Fruit fly (Drosophila melanogaster) whole organism, embryonic: ENCODE results near the gene Ugt37D1.
A peak's percentile ranks its signal among the peaks of the same experiment; 100 is the strongest.

Source experiments
- Atf3 ChIP-seq: fragments of 200-800 bp; sonication (Bioruptor generic); optimal IDR thresholded peaks from 3 replicates; lab custom pipeline; 2016; ENCODE audit warnings: missing biosample characterization, missing genetic modification characterization
- C15 ChIP-seq: fragments of 200-800 bp; sonication (Bioruptor generic); IDR thresholded peaks from 3 replicates; pipeline ENCODE4 v1.3.6; 2022; ENCODE audit warnings: missing biosample characterization, missing genetic modification characterization
- CG10209 ChIP-seq: fragments of 200-800 bp; sonication (Bioruptor generic); optimal IDR thresholded peaks from 3 replicates; lab custom pipeline; 2017; ENCODE audit warnings: missing biosample characterization, mild to moderate bottlenecking, missing genetic modification characterization, missing genetic modification reagents
- CG10321 ChIP-seq: fragments of 200-800 bp; sonication (Bioruptor generic); IDR thresholded peaks from 2 replicates; pipeline ENCODE4 v1.3.6; 2022; ENCODE audit warnings: missing biosample characterization, missing genetic modification characterization
- CG13296 ChIP-seq: fragments of 200-800 bp; sonication (Bioruptor generic); optimal IDR thresholded peaks from 3 replicates; lab custom pipeline; 2018; ENCODE audit warnings: missing biosample characterization, mild to moderate bottlenecking, missing genetic modification characterization
- CG1529 ChIP-seq: fragments of 200-800 bp; sonication (Bioruptor generic); optimal IDR thresholded peaks from 3 replicates; lab custom pipeline; 2018; ENCODE audit warnings: missing biosample characterization, missing genetic modification characterization
- CG16779 ChIP-seq: fragments of 200-800 bp; sonication (Bioruptor generic); IDR thresholded peaks from 2 replicates; pipeline ENCODE4 v1.3.6; 2022; ENCODE audit warnings: missing biosample characterization, missing genetic modification characterization
- CG17612 ChIP-seq: fragments of 200-800 bp; sonication (Bioruptor generic); IDR thresholded peaks from 2 replicates; pipeline ENCODE4 v1.3.6; 2022; ENCODE audit warnings: missing biosample characterization, missing genetic modification characterization
- CG18599 ChIP-seq: fragments of 200-800 bp; sonication (Bioruptor generic); optimal IDR thresholded peaks from 3 replicates; lab custom pipeline; 2017; ENCODE audit warnings: missing biosample characterization, missing genetic modification characterization, mild to moderate bottlenecking, moderate library complexity, missing genetic modification reagents
- CG32532 ChIP-seq: fragments of 200-800 bp; sonication (Bioruptor generic); IDR thresholded peaks from 2 replicates; pipeline ENCODE4 v1.3.6; 2022; ENCODE audit warnings: missing biosample characterization, missing genetic modification characterization
- CG33557 ChIP-seq: fragments of 200-800 bp; sonication (Bioruptor generic); optimal IDR thresholded peaks from 2 replicates; lab custom pipeline; 2019; ENCODE audit warnings: missing biosample characterization, mild to moderate bottlenecking, missing genetic modification characterization, moderate library complexity
- CG34224 ChIP-seq: fragments of 200-800 bp; sonication (Bioruptor generic); IDR thresholded peaks from 3 replicates; pipeline ENCODE4 v1.3.6; 2022; ENCODE audit warnings: missing biosample characterization, missing genetic modification characterization; ENCODE audit not compliant: partially characterized antibody
- CG3995 ChIP-seq: fragments of 200-800 bp; sonication (Bioruptor generic); optimal IDR thresholded peaks from 3 replicates; lab custom pipeline; 2016; ENCODE audit warnings: missing biosample characterization, missing genetic modification characterization
- CG42726 ChIP-seq: fragments of 200-800 bp; sonication (Bioruptor generic); IDR thresholded peaks from 2 replicates; pipeline ENCODE4 v1.3.6; 2022; ENCODE audit warnings: missing biosample characterization, missing genetic modification characterization; ENCODE audit not compliant: partially characterized antibody
- CG6689 ChIP-seq: fragments of 200-800 bp; sonication (Bioruptor generic); IDR thresholded peaks from 2 replicates; pipeline ENCODE4 v1.3.6; 2022; ENCODE audit warnings: missing biosample characterization, missing genetic modification characterization
- CG6813 ChIP-seq: fragments of 200-800 bp; sonication (Bioruptor generic); optimal IDR thresholded peaks from 2 replicates; lab custom pipeline; 2017; ENCODE audit warnings: missing biosample characterization, missing genetic modification characterization, mild to moderate bottlenecking, moderate library complexity, missing genetic modification reagents
- CG6854 ChIP-seq: fragments of 200-800 bp; sonication (Bioruptor generic); optimal IDR thresholded peaks from 3 replicates; lab custom pipeline; 2017; ENCODE audit warnings: missing biosample characterization, mild to moderate bottlenecking, missing genetic modification characterization
- CHES-1-like ChIP-seq: fragments of 200-800 bp; sonication (Bioruptor generic); optimal IDR thresholded peaks from 2 replicates; lab custom pipeline; 2016; ENCODE audit warnings: missing biosample characterization, missing genetic modification characterization
- CTCF ChIP-seq: fragments of 200-800 bp; sonication (Bioruptor generic); optimal IDR thresholded peaks from 2 replicates; lab custom pipeline; 2017; ENCODE audit warnings: missing biosample characterization, mild to moderate bottlenecking, missing genetic modification characterization, moderate library complexity
- D19A ChIP-seq: fragments of 200-800 bp; optimal IDR thresholded peaks from 3 replicates; lab custom pipeline; 2019; ENCODE audit warnings: missing biosample characterization, mild to moderate bottlenecking, missing genetic modification characterization, moderate library complexity
- Doc2 ChIP-seq: fragments of 200-800 bp; sonication (Bioruptor generic); IDR thresholded peaks from 2 replicates; pipeline ENCODE4 v1.3.6; 2022; ENCODE audit warnings: missing biosample characterization, missing genetic modification characterization
- Dp ChIP-seq: fragments of 200-800 bp; sonication (Bioruptor generic); optimal IDR thresholded peaks from 2 replicates; lab custom pipeline; 2018; ENCODE audit warnings: missing biosample characterization, mild to moderate bottlenecking, missing genetic modification characterization, moderate library complexity
- Dref ChIP-seq: fragments of 200-800 bp; sonication (Bioruptor generic); IDR thresholded peaks from 2 replicates; pipeline ENCODE4 v1.3.6; 2022; ENCODE audit warnings: missing biosample characterization, missing genetic modification characterization
- E2f2 ChIP-seq: fragments of 200-800 bp; sonication (Bioruptor generic); IDR thresholded peaks from 2 replicates; pipeline ENCODE4 v1.3.6; 2022; ENCODE audit warnings: missing biosample characterization, missing genetic modification characterization
- Fer3 ChIP-seq: fragments of 200-800 bp; sonication (Bioruptor generic); optimal IDR thresholded peaks from 2 replicates; lab custom pipeline; 2018; ENCODE audit warnings: missing biosample characterization, mild to moderate bottlenecking, missing genetic modification characterization, moderate library complexity
- H15 ChIP-seq: fragments of 200-800 bp; sonication (Bioruptor generic); IDR thresholded peaks from 3 replicates; pipeline ENCODE4 v1.3.6; 2022; ENCODE audit warnings: missing biosample characterization, missing genetic modification characterization
- HLH4C ChIP-seq: fragments of 200-800 bp; sonication (Bioruptor generic); IDR thresholded peaks from 3 replicates; pipeline ENCODE4 v1.3.6; 2022; ENCODE audit warnings: missing biosample characterization, missing genetic modification characterization; ENCODE audit not compliant: partially characterized antibody
- Myb ChIP-seq: fragments of 200-800 bp; sonication (Bioruptor generic); optimal IDR thresholded peaks from 2 replicates; lab custom pipeline; 2016; ENCODE audit warnings: missing biosample characterization, missing genetic modification characterization
- Opbp ChIP-seq: fragments of 200-800 bp; sonication (Bioruptor generic); IDR thresholded peaks from 3 replicates; pipeline ENCODE4 v1.3.6; 2022; ENCODE audit warnings: missing biosample characterization, missing genetic modification characterization; ENCODE audit not compliant: partially characterized antibody
- Sox102F ChIP-seq: fragments of 200-800 bp; sonication (Bioruptor generic); optimal IDR thresholded peaks from 2 replicates; lab custom pipeline; 2018; ENCODE audit warnings: missing biosample characterization, mild to moderate bottlenecking, missing genetic modification characterization, moderate library complexity
- Spps ChIP-seq: fragments of 200-800 bp; sonication (Bioruptor generic); optimal IDR thresholded peaks from 2 replicates; lab custom pipeline; 2018; ENCODE audit warnings: missing biosample characterization, mild to moderate bottlenecking, missing genetic modification characterization
- danr ChIP-seq: fragments of 200-800 bp; sonication (Bioruptor generic); IDR thresholded peaks from 2 replicates; pipeline ENCODE4 v1.3.6; 2022; ENCODE audit warnings: missing biosample characterization, missing genetic modification characterization
- dimm ChIP-seq: fragments of 200-800 bp; sonication (Bioruptor generic); IDR thresholded peaks from 2 replicates; pipeline ENCODE4 v1.3.6; 2022; ENCODE audit warnings: missing biosample characterization, missing genetic modification characterization
- fru ChIP-seq: fragments of >200 bp; optimal IDR thresholded peaks from 2 replicates; lab custom pipeline; 2017
- gem ChIP-seq: fragments of 200-800 bp; sonication (Bioruptor generic); optimal IDR thresholded peaks from 2 replicates; lab custom pipeline; 2019; ENCODE audit warnings: missing biosample characterization, mild to moderate bottlenecking, missing genetic modification characterization, moderate library complexity
- grn ChIP-seq: fragments of 200-800 bp; sonication (Bioruptor generic); optimal IDR thresholded peaks from 3 replicates; lab custom pipeline; 2017; ENCODE audit warnings: missing biosample characterization, missing genetic modification characterization
- kay ChIP-seq: fragments of 200-800 bp; sonication (Bioruptor generic); optimal IDR thresholded peaks from 2 replicates; lab custom pipeline; 2016; ENCODE audit warnings: missing biosample characterization, missing genetic modification characterization
- kni ChIP-seq: fragments of 200-800 bp; sonication (Bioruptor generic); optimal IDR thresholded peaks from 3 replicates; lab custom pipeline; 2017; ENCODE audit warnings: mild to moderate bottlenecking, missing biosample characterization, missing genetic modification reagents, missing genetic modification characterization
- lab ChIP-seq: fragments of 200-800 bp; sonication (Bioruptor generic); optimal IDR thresholded peaks from 3 replicates; lab custom pipeline; 2017; ENCODE audit warnings: missing biosample characterization, missing genetic modification characterization, mild to moderate bottlenecking, moderate library complexity, missing genetic modification reagents
- lola ChIP-seq, 3 experiments: fragments of >200 bp in 2 of 3; fragments of 200-800 bp in 1 of 3; sonication (Bioruptor generic) in 1 of 3; optimal IDR thresholded peaks; 2 replicates each; lab custom pipeline; 2017 to 2019; ENCODE audit warnings: missing biosample characterization in 3 of 3, missing genetic modification characterization in 3 of 3, mild to moderate bottlenecking in 1 of 3, moderate library complexity in 1 of 3
- peb ChIP-seq: fragments of 200-800 bp; sonication (Bioruptor generic); IDR thresholded peaks from 2 replicates; pipeline ENCODE4 v1.3.6; 2022; ENCODE audit warnings: missing biosample characterization, missing genetic modification characterization
- phol ChIP-seq: fragments of 200-800 bp; sonication (Bioruptor generic); optimal IDR thresholded peaks from 3 replicates; lab custom pipeline; 2018; ENCODE audit warnings: missing biosample characterization, mild to moderate bottlenecking, missing genetic modification characterization, moderate library complexity
- pita ChIP-seq: fragments of 200-800 bp; sonication (Bioruptor generic); optimal IDR thresholded peaks from 2 replicates; lab custom pipeline; 2017; ENCODE audit warnings: missing biosample characterization, mild to moderate bottlenecking, missing genetic modification characterization
- row ChIP-seq: fragments of 200-800 bp; sonication (Bioruptor generic); IDR thresholded peaks from 3 replicates; pipeline ENCODE4 v1.3.6; 2022; ENCODE audit warnings: missing biosample characterization, missing genetic modification characterization
- sd ChIP-seq: fragments of 200-800 bp; sonication (Bioruptor generic); optimal IDR thresholded peaks from 3 replicates; lab custom pipeline; 2018; ENCODE audit warnings: missing biosample characterization, mild to moderate bottlenecking, missing genetic modification characterization, moderate library complexity
- stwl ChIP-seq: fragments of 200-800 bp; sonication (Bioruptor generic); optimal IDR thresholded peaks from 3 replicates; lab custom pipeline; 2018; ENCODE audit warnings: missing biosample characterization, mild to moderate bottlenecking, missing genetic modification characterization, moderate library complexity
- tap ChIP-seq: fragments of 200-800 bp; optimal IDR thresholded peaks from 3 replicates; lab custom pipeline; 2019; ENCODE audit warnings: missing biosample characterization, mild to moderate bottlenecking, missing genetic modification characterization, moderate library complexity
- wdn ChIP-seq: fragments of 200-800 bp; sonication (Bioruptor generic); IDR thresholded peaks from 2 replicates; pipeline ENCODE4 v1.3.6; 2022; ENCODE audit warnings: missing biosample characterization, missing genetic modification characterization
- wor ChIP-seq: fragments of 200-800 bp; sonication (Bioruptor generic); IDR thresholded peaks from 2 replicates; pipeline ENCODE4 v1.3.6; 2022; ENCODE audit warnings: missing biosample characterization, missing genetic modification characterization

The Ugt37D1 gene

DNA sequence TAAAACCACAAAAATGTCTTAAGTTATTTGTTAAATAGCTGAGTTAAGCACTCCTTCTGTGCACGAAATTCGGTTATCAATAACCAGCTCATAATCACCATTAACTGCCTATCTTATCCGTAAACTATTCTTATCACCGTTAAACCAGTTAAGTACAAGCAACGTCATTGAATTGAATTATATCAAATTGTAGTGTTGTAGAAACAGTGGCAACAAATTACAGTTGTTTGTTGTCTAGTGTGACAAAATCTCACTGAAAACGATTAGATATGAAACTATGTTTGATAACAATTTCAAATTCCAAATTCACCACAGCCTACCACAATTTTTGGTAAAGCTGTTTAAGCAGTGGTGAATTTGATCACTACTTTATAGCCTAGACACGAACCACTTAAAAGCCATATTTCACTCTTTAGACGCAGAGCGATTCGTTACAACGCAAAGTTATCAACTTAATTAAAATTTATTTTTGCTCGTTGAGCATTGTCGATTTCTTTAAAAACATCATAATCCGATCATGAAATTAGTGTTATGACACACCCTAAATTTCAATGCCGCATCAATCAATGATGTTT is 2.8 kb downstream of the Ugt37D1 start (continued):
- TF ChIP-seq CG16779 (GFP tag; lab: Robert Waterston, UW) (no peak), Dp (GFP tag; lab: Kevin White, UChicago) (peak; percentile 74), CG6854 (GFP tag; lab: Kevin White, UChicago) (peak; percentile 12), HLH4C (GFP tag; lab: Robert Waterston, UW) (no peak), Myb (GFP tag; lab: Kevin White, UChicago) (peak; percentile 67), lab (GFP tag; lab: Kevin White, UChicago) (peak; percentile 35), sd (peak; percentile 24), CTCF (GFP tag; lab: Kevin White, UChicago) (peak; percentile 54), H15 (GFP tag; lab: Robert Waterston, UW) (no peak), pita (GFP tag; lab: Kevin White, UChicago) (peak; percentile 44), grn (GFP tag; lab: Kevin White, UChicago) (peak; percentile 88), CG13296 (GFP tag; lab: Kevin White, UChicago) (no peak), CHES-1-like (GFP tag; lab: Kevin White, UChicago) (no peak), row (peak; percentile 9; the same call in 1 of the 3 replicates), Opbp (GFP tag; lab: Robert Waterston, UW) (peak; percentile 51; the same call in 1 of the 3 replicates), tap (tag; lab: Kevin White, UChicago) (peak; percentile 17), CG3995 (GFP tag; lab: Kevin White, UChicago) (peak; percentile 94), E2f2 (GFP tag; lab: Robert Waterston, UW) (peak; percentile 78), CG18599 (GFP tag; lab: Kevin White, UChicago) (peak; percentile 6)
- TF ChIP-seq, all 482 proteins: peak for 33

DNA sequence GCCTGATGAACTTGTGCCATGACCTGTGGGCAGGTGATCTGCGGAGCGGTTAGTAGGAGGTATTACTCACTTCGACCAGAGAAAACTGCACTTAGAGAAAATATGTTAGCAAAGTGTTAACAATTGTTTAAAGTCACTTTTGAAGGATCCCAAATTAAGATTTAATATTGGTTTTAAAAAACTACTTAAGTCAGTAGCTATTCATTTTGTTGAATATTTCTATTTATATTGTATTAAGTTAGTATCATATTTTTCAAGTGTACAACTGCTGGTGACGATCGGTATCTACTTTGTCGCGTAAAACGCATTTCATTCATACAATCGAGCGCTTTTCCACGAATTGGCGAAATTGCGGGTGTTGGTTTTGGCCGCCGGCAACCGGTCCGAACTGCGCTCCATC is 4.8 kb downstream of the Ugt37D1 start:
- no peak for TF ChIP-seq CG33557 (GFP tag; lab: Kevin White, UChicago)
- TF ChIP-seq CG6689 (GFP tag; lab: Robert Waterston, UW): no peak
- no peak for TF ChIP-seq stwl (tag; lab: Kevin White, UChicago)
- peak; percentile 31 for TF ChIP-seq gem
- no peak for TF ChIP-seq wdn (GFP tag; lab: Robert Waterston, UW)
- TF ChIP-seq C15: no peak
- no peak for TF ChIP-seq Doc2
- TF ChIP-seq row: peak; percentile 30; the same call in 2 of the 3 replicates
- TF ChIP-seq fru (lab: Kevin White, UChicago): no peak
- TF ChIP-seq CG32532 (GFP tag; lab: Robert Waterston, UW): no peak
- TF ChIP-seq lola (GFP tag; optimal IDR thresholded peaks at IDR 0.05; lab: Kevin White, UChicago): no peak
- no peak for TF ChIP-seq CG42726
- TF ChIP-seq Sox102F (GFP tag; lab: Kevin White, UChicago): peak; percentile 5
- TF ChIP-seq CG34224 (GFP tag; lab: Robert Waterston, UW): no peak
- no peak for TF ChIP-seq Atf3 (GFP tag; lab: Kevin White, UChicago)
- no peak for TF ChIP-seq peb (GFP tag; lab: Robert Waterston, UW)
- no peak for TF ChIP-seq wor
- no peak for TF ChIP-seq CG17612 (GFP tag; lab: Robert Waterston, UW)

DNA sequence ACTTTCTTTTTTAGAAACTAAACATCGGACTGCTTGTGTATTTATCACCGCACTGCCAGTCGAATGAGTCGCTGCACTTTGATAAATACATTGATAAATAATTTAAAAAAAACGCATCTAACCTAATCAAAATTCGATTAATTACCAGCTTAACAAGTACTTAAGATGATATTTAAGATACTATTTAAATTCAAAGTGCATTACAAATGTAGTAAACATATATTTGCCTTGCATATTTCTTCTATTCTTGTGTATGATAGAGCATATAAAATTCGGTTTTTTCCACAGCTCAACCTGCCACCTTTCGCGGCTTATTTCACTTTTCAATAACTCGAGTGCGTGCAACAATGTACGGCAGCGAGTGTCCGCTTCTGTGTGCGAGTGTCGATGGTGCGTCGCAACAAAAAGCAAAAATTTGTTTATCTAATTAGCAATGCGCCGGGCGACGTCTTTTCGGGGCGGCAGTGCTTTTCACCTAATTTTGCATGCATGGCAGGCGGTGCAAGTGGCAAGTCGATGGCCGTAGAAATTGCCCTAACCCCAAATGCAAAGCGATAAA is 5.6 kb downstream of the Ugt37D1 start, which contains the start of gene CG13272:
CG13272 (plus strand) TSS at position 509 of the 559 bp plus-strand sequence.
- TF ChIP-seq phol (no peak), kay (GFP tag; lab: Kevin White, UChicago) (no peak), CG6813 (GFP tag; lab: Kevin White, UChicago) (no peak), kni (GFP tag; lab: Kevin White, UChicago) (peak; percentile 41), Dref (GFP tag; lab: Robert Waterston, UW) (no peak), CG10321 (no peak), Spps (tag; lab: Kevin White, UChicago) (no peak), dimm (GFP tag; lab: Robert Waterston, UW) (no peak), danr (GFP tag; lab: Robert Waterston, UW) (no peak), D19A (tag; lab: Kevin White, UChicago) (peak; percentile 80), Fer3 (tag; lab: Kevin White, UChicago) (no peak), CG10209 (no peak), CG1529 (GFP tag; lab: Kevin White, UChicago) (no peak)
